Worm (Caenorhabditis elegans): ENCODE results near the gene C53B4.3.

ce11 chrIV:8933575-8933974 is 39.9 kb downstream of the C53B4.3 start, which contains the start of gene D1046.4:
- no peak for TF ChIP-seq skn-1 (tag; optimal IDR thresholded peaks at IDR 0.05)
- no peak for TF ChIP-seq egl-13 (tag; optimal IDR thresholded peaks at IDR 0.05)
- TF ChIP-seq tbx-2 (tag; optimal IDR thresholded peaks at IDR 0.05) = no peak
- no peak for TF ChIP-seq mef-2 (tag; optimal IDR thresholded peaks at IDR 0.05)
- TF ChIP-seq elt-3 (tag; optimal IDR thresholded peaks at IDR 0.05) = no peak
- TF ChIP-seq nhr-237 (tag; optimal IDR thresholded peaks at IDR 0.05) = no peak

Data from whole organism, L1 larva.